Fruit fly (Drosophila melanogaster) whole organism, embryonic: ENCODE results near the gene CG4313.
A peak's percentile ranks its signal among the peaks of the same experiment; 100 is the strongest.

Experiments used
- Blimp-1 ChIP-seq: fragments of 200-800 bp; sonication (Bioruptor generic); optimal IDR thresholded peaks from 3 replicates; lab custom pipeline; 2018; ENCODE audit warnings: missing biosample characterization, missing genetic modification characterization, mild to moderate bottlenecking, moderate library complexity, missing genetic modification reagents
- CG10366 ChIP-seq: fragments of 200-800 bp; sonication (Bioruptor generic); IDR thresholded peaks from 2 replicates; pipeline ENCODE4 v1.3.6; 2022; ENCODE audit warnings: missing biosample characterization, missing genetic modification characterization
- CG10543 ChIP-seq: fragments of 200-800 bp; sonication (Bioruptor generic); optimal IDR thresholded peaks from 3 replicates; lab custom pipeline; 2017; ENCODE audit warnings: missing biosample characterization, mild to moderate bottlenecking, missing genetic modification characterization, moderate library complexity
- CG10565 ChIP-seq: fragments of 200-800 bp; sonication (Bioruptor generic); optimal IDR thresholded peaks from 3 replicates; lab custom pipeline; 2016; ENCODE audit warnings: missing biosample characterization, mild to moderate bottlenecking, missing genetic modification characterization
- CG10959 ChIP-seq: fragments of 200-800 bp; sonication (Bioruptor generic); IDR thresholded peaks from 2 replicates; pipeline ENCODE4 v1.3.6; 2022; ENCODE audit warnings: missing biosample characterization, missing genetic modification characterization
- CG12236 ChIP-seq: fragments of 200-800 bp; sonication (Bioruptor generic); optimal IDR thresholded peaks from 2 replicates; lab custom pipeline; 2016; ENCODE audit warnings: missing biosample characterization, missing genetic modification characterization
- CG12942 ChIP-seq: fragments of 200-800 bp; sonication (Bioruptor generic); optimal IDR thresholded peaks from 3 replicates; lab custom pipeline; 2016; ENCODE audit warnings: missing biosample characterization, missing genetic modification characterization
- CG13424 ChIP-seq: fragments of 200-800 bp; sonication (Bioruptor generic); optimal IDR thresholded peaks from 2 replicates; lab custom pipeline; 2019; ENCODE audit warnings: missing biosample characterization, mild to moderate bottlenecking, missing genetic modification characterization, moderate library complexity
- CG14014 ChIP-seq: fragments of 200-800 bp; sonication (Bioruptor generic); IDR thresholded peaks from 2 replicates; pipeline ENCODE4 v1.3.6; 2022; ENCODE audit warnings: missing biosample characterization, missing genetic modification characterization
- CG14050 ChIP-seq: fragments of 200-800 bp; sonication (Bioruptor generic); IDR thresholded peaks from 3 replicates; pipeline ENCODE4 v1.3.6; 2022; ENCODE audit warnings: missing biosample characterization, missing genetic modification characterization
- CG14441 ChIP-seq: fragments of 200-800 bp; sonication (Bioruptor generic); IDR thresholded peaks from 2 replicates; pipeline ENCODE4 v1.3.6; 2022; ENCODE audit warnings: missing biosample characterization, missing genetic modification characterization
- CG1529 ChIP-seq: fragments of 200-800 bp; sonication (Bioruptor generic); optimal IDR thresholded peaks from 3 replicates; lab custom pipeline; 2018; ENCODE audit warnings: missing biosample characterization, missing genetic modification characterization
- CG15514 ChIP-seq: fragments of 200-800 bp; sonication (Bioruptor generic); optimal IDR thresholded peaks from 3 replicates; lab custom pipeline; 2017; ENCODE audit warnings: missing biosample characterization, missing genetic modification characterization, mild to moderate bottlenecking, moderate library complexity, missing genetic modification reagents
- CG17359 ChIP-seq: fragments of 200-800 bp; sonication (Bioruptor generic); optimal IDR thresholded peaks from 3 replicates; lab custom pipeline; 2018; ENCODE audit warnings: missing biosample characterization, mild to moderate bottlenecking, missing genetic modification characterization, moderate library complexity
- CG17912 ChIP-seq: fragments of 200-800 bp; sonication (Bioruptor generic); optimal IDR thresholded peaks from 2 replicates; lab custom pipeline; 2018; ENCODE audit warnings: missing biosample characterization, mild to moderate bottlenecking, missing genetic modification characterization
- CG18262 ChIP-seq: fragments of 200-800 bp; optimal IDR thresholded peaks from 3 replicates; lab custom pipeline; 2019; ENCODE audit warnings: missing biosample characterization, mild to moderate bottlenecking, missing genetic modification characterization, moderate library complexity
- CG2120 ChIP-seq: fragments of 200-800 bp; sonication (Bioruptor generic); optimal IDR thresholded peaks from 3 replicates; lab custom pipeline; 2016; ENCODE audit warnings: missing biosample characterization, missing genetic modification characterization
- CG31441 ChIP-seq: fragments of 200-800 bp; sonication (Bioruptor generic); IDR thresholded peaks from 2 replicates; pipeline ENCODE4 v1.3.6; 2022; ENCODE audit warnings: missing biosample characterization, missing genetic modification characterization
- CG34422 ChIP-seq: fragments of 200-800 bp; sonication (Bioruptor generic); IDR thresholded peaks from 3 replicates; pipeline ENCODE4 v1.3.6; 2022; ENCODE audit warnings: missing biosample characterization, missing genetic modification characterization
- CG3726 ChIP-seq: fragments of 200-800 bp; sonication (Bioruptor generic); IDR thresholded peaks from 3 replicates; pipeline ENCODE4, ENCODE4 v1.3.6; 2022; ENCODE audit warnings: missing biosample characterization, missing genetic modification characterization
- CG5180 ChIP-seq: fragments of 200-800 bp; sonication (Bioruptor generic); optimal IDR thresholded peaks from 3 replicates; lab custom pipeline; 2017; ENCODE audit warnings: missing biosample characterization, missing genetic modification characterization, mild to moderate bottlenecking, moderate library complexity, missing genetic modification reagents
- CG8089 ChIP-seq: fragments of 200-800 bp; sonication (Bioruptor generic); optimal IDR thresholded peaks from 3 replicates; lab custom pipeline; 2016; ENCODE audit warnings: missing biosample characterization, missing genetic modification characterization
- D19A ChIP-seq: fragments of 200-800 bp; optimal IDR thresholded peaks from 3 replicates; lab custom pipeline; 2019; ENCODE audit warnings: missing biosample characterization, mild to moderate bottlenecking, missing genetic modification characterization, moderate library complexity
- Dbx ChIP-seq: fragments of 200-800 bp; sonication (Bioruptor generic); IDR thresholded peaks from 3 replicates; pipeline ENCODE4 v1.3.6; 2022; ENCODE audit warnings: missing biosample characterization, missing genetic modification characterization
- Fer1 ChIP-seq: fragments of 200-800 bp; sonication (Bioruptor generic); optimal IDR thresholded peaks from 2 replicates; lab custom pipeline; 2017; ENCODE audit warnings: missing biosample characterization, mild to moderate bottlenecking, missing genetic modification characterization
- H2.0 ChIP-seq: fragments of 200-800 bp; sonication (Bioruptor generic); IDR thresholded peaks from 2 replicates; pipeline ENCODE4 v1.3.6; 2022; ENCODE audit warnings: missing biosample characterization, missing genetic modification characterization
- HLH3B ChIP-seq: fragments of 200-800 bp; sonication (Bioruptor generic); IDR thresholded peaks from 2 replicates; pipeline ENCODE4 v1.3.6; 2022; ENCODE audit warnings: missing biosample characterization, missing genetic modification characterization
- HmgD ChIP-seq: fragments of 200-800 bp; sonication (Bioruptor generic); optimal IDR thresholded peaks from 3 replicates; lab custom pipeline; 2016; ENCODE audit warnings: missing biosample characterization, missing genetic modification characterization
- NC2β ChIP-seq: fragments of 200-800 bp; sonication (Bioruptor generic); optimal IDR thresholded peaks from 2 replicates; lab custom pipeline; 2016; ENCODE audit warnings: missing biosample characterization, missing genetic modification characterization
- Neu2 ChIP-seq: fragments of 200-800 bp; sonication (Bioruptor generic); optimal IDR thresholded peaks from 3 replicates; lab custom pipeline; 2016; ENCODE audit warnings: missing biosample characterization, missing genetic modification characterization, borderline replicate concordance
- Oli ChIP-seq: fragments of 200-800 bp; sonication (Bioruptor generic); optimal IDR thresholded peaks from 2 replicates; lab custom pipeline; 2018; ENCODE audit warnings: missing biosample characterization, mild to moderate bottlenecking, missing genetic modification characterization, moderate library complexity
- Rx ChIP-seq: fragments of 200-800 bp; sonication (Bioruptor generic); IDR thresholded peaks from 2 replicates; pipeline ENCODE4 v1.3.6; 2022; ENCODE audit warnings: missing biosample characterization, missing genetic modification characterization
- Sin3A ChIP-seq: fragments of >200 bp; optimal IDR thresholded peaks from 2 replicates; lab custom pipeline; 2018
- ato ChIP-seq: fragments of 200-800 bp; sonication (Bioruptor generic); IDR thresholded peaks from 2 replicates; pipeline ENCODE4 v1.3.6; 2022; ENCODE audit warnings: missing biosample characterization, missing genetic modification characterization; ENCODE audit not compliant: partially characterized antibody
- bbx ChIP-seq: fragments of 200-800 bp; sonication (Bioruptor generic); IDR thresholded peaks from 2 replicates; pipeline ENCODE4 v1.3.6; 2022; ENCODE audit warnings: missing biosample characterization, missing genetic modification characterization; ENCODE audit not compliant: partially characterized antibody
- chif ChIP-seq, 2 experiments: fragments of 200-800 bp; sonication (Bioruptor generic); optimal IDR thresholded peaks; 3 replicates each; lab custom pipeline; 2016; ENCODE audit warnings: missing biosample characterization in 2 of 2, missing genetic modification characterization in 2 of 2
- crol ChIP-seq: fragments of 200-800 bp; sonication (Bioruptor generic); IDR thresholded peaks from 2 replicates; pipeline ENCODE4 v1.3.6; 2022; ENCODE audit warnings: missing biosample characterization, missing genetic modification characterization
- danr ChIP-seq: fragments of 200-800 bp; sonication (Bioruptor generic); IDR thresholded peaks from 2 replicates; pipeline ENCODE4 v1.3.6; 2022; ENCODE audit warnings: missing biosample characterization, missing genetic modification characterization
- emc ChIP-seq: fragments of 200-800 bp; sonication (Bioruptor generic); optimal IDR thresholded peaks from 2 replicates; lab custom pipeline; 2016; ENCODE audit warnings: missing biosample characterization, missing genetic modification characterization
- esg ChIP-seq: fragments of 200-800 bp; sonication (Bioruptor generic); conservative IDR thresholded peaks from 2 replicates; pipeline ENCODE4 v1.3.6; 2022; ENCODE audit warnings: missing biosample characterization, missing genetic modification characterization
- ewg ChIP-seq: fragments of 200-800 bp; sonication (Bioruptor generic); optimal IDR thresholded peaks from 3 replicates; lab custom pipeline; 2017; ENCODE audit warnings: mild to moderate bottlenecking, missing biosample characterization, missing genetic modification reagents, missing genetic modification characterization
- eyg ChIP-seq: fragments of 200-800 bp; sonication (Bioruptor generic); optimal IDR thresholded peaks from 3 replicates; lab custom pipeline; 2016; ENCODE audit warnings: missing biosample characterization, missing genetic modification characterization
- fd3F ChIP-seq: fragments of 200-800 bp; sonication (Bioruptor generic); optimal IDR thresholded peaks from 2 replicates; lab custom pipeline; 2018; ENCODE audit warnings: missing biosample characterization, mild to moderate bottlenecking, missing genetic modification characterization, moderate library complexity
- fu2 ChIP-seq: fragments of 200-800 bp; sonication (Bioruptor generic); optimal IDR thresholded peaks from 2 replicates; lab custom pipeline; 2016; ENCODE audit warnings: missing biosample characterization, missing genetic modification characterization
- gce ChIP-seq: fragments of 200-800 bp; sonication (Bioruptor generic); IDR thresholded peaks from 3 replicates; pipeline ENCODE4 v1.3.6; 2022; ENCODE audit warnings: missing biosample characterization, missing genetic modification characterization
- gcm ChIP-seq: fragments of 200-800 bp; sonication (Bioruptor generic); optimal IDR thresholded peaks from 2 replicates; lab custom pipeline; 2019; ENCODE audit warnings: missing biosample characterization, mild to moderate bottlenecking, missing genetic modification characterization, moderate library complexity
- her ChIP-seq: fragments of 200-800 bp; sonication (Bioruptor generic); optimal IDR thresholded peaks from 2 replicates; lab custom pipeline; 2016; ENCODE audit warnings: missing biosample characterization, missing genetic modification characterization
- jumu ChIP-seq: fragments of 200-800 bp; sonication (Bioruptor generic); optimal IDR thresholded peaks from 3 replicates; lab custom pipeline; 2016; ENCODE audit warnings: missing biosample characterization, missing genetic modification characterization
- ro ChIP-seq: fragments of 200-800 bp; sonication (Bioruptor generic); IDR thresholded peaks from 2 replicates; pipeline ENCODE4 v1.3.6; 2022; ENCODE audit warnings: missing biosample characterization, missing genetic modification characterization
- slbo ChIP-seq: fragments of 200-800 bp; sonication (Bioruptor generic); IDR thresholded peaks from 2 replicates; pipeline ENCODE4 v1.3.6; 2022; ENCODE audit warnings: missing biosample characterization, missing genetic modification characterization
- wor ChIP-seq: fragments of 200-800 bp; sonication (Bioruptor generic); IDR thresholded peaks from 2 replicates; pipeline ENCODE4 v1.3.6; 2022; ENCODE audit warnings: missing biosample characterization, missing genetic modification characterization

Gene CG4313

dm6 chrX:2070708-2071063 is 29.0 kb downstream of the CG4313 start (continued):
- TF ChIP-seq CG14014 (peak; percentile 69), Blimp-1 (GFP tag; lab: Kevin White, UChicago) (peak; percentile 40), CG5180 (GFP tag; lab: Kevin White, UChicago) (peak; percentile 38), HmgD (GFP tag; lab: Kevin White, UChicago) (no peak), slbo (peak; percentile 76), emc (GFP tag; lab: Kevin White, UChicago) (peak; percentile 16), D19A (tag; lab: Kevin White, UChicago) (peak; percentile 25), ewg (peak; percentile 19), gcm (GFP tag; lab: Kevin White, UChicago) (peak; percentile 56), CG14441 (GFP tag; lab: Robert Waterston, UW) (peak; percentile 75), CG31441 (GFP tag; lab: Robert Waterston, UW) (peak; percentile 44; the same call in 1 of the 2 replicates), CG17359 (tag; lab: Kevin White, UChicago) (peak; percentile 50), wor (GFP tag; lab: Robert Waterston, UW) (peak; percentile 34; the same call in 1 of the 2 replicates), Fer1 (GFP tag; lab: Kevin White, UChicago) (peak; percentile 82), CG8089 (GFP tag; lab: Kevin White, UChicago) (peak; percentile 25), CG10366 (GFP tag; lab: Robert Waterston, UW) (peak; percentile 43; the same call in 1 of the 2 replicates), fu2 (GFP tag; lab: Kevin White, UChicago) (peak; percentile 21), CG1529 (GFP tag; lab: Kevin White, UChicago) (no peak), CG10543 (GFP tag; lab: Kevin White, UChicago) (peak; percentile 84), crol (GFP tag; lab: Robert Waterston, UW) (peak; percentile 28; the same call in 1 of the 2 replicates), CG10959 (GFP tag; lab: Robert Waterston, UW) (0 out of 2 replicates have a peak, but pooled peaks have one; percentile 13), CG10565 (GFP tag; lab: Kevin White, UChicago) (no peak), CG12942 (GFP tag; lab: Kevin White, UChicago) (peak; percentile 52), bbx (GFP tag; lab: Robert Waterston, UW) (no peak), Sin3A (lab: Kevin White, UChicago) (no peak), gce (GFP tag; lab: Robert Waterston, UW) (peak; percentile 57; the same call in 2 of the 3 replicates), fd3F (GFP tag; lab: Kevin White, UChicago) (peak; percentile 55), Rx (GFP tag; lab: Robert Waterston, UW) (peak; percentile 49; the same call in 1 of the 2 replicates), ato (GFP tag; lab: Robert Waterston, UW) (no peak), chif (GFP tag; optimal IDR thresholded peaks at IDR 0.05; lab: Kevin White, UChicago) (peak in 1 of 2 experiments; percentile 43), Neu2 (GFP tag; lab: Kevin White, UChicago) (no peak), Oli (peak; percentile 41), Dbx (GFP tag; lab: Robert Waterston, UW) (peak; percentile 76), CG34422 (peak; percentile 66; the same call in 2 of the 3 replicates), esg (GFP tag; lab: Robert Waterston, UW) (peak; percentile 75), CG13424 (tag; lab: Kevin White, UChicago) (peak; percentile 77), CG15514 (GFP tag; lab: Kevin White, UChicago) (peak; percentile 50), CG18262 (peak; percentile 39), CG17912 (GFP tag; lab: Kevin White, UChicago) (peak; percentile 5), HLH3B (GFP tag; lab: Robert Waterston, UW) (peak; percentile 71), CG3726 (0 out of 3 replicates have a peak, but pooled peaks have one; percentile 44), CG2120 (GFP tag; lab: Kevin White, UChicago) (peak; percentile 70), ro (0 out of 2 replicates have a peak, but pooled peaks have one; percentile 44), CG14050 (GFP tag; lab: Robert Waterston, UW) (no peak), H2.0 (GFP tag; lab: Robert Waterston, UW) (peak; percentile 66), danr (GFP tag; lab: Robert Waterston, UW) (peak; percentile 31; the same call in 1 of the 2 replicates), NC2β (peak; percentile 27), eyg (peak; percentile 58), CG12236 (GFP tag; lab: Kevin White, UChicago) (no peak), her (peak; percentile 72), jumu (peak; percentile 62)
